Fruit fly (Drosophila melanogaster): ENCODE data around the gene CG6985.

CG6985 gene

dm6 chr3R:22751698-22752097 is 10.7 kb downstream of the CG6985 start (continued):
- no peak for TF ChIP-seq CG3995 (GFP tag; optimal IDR thresholded peaks at IDR 0.05)
- no peak for TF ChIP-seq Jarid2 (GFP tag; optimal IDR thresholded peaks at IDR 0.05)
- TF ChIP-seq Doc2 (GFP tag; IDR thresholded peaks at IDR 0.05), result no peak
- no peak for TF ChIP-seq Meics (GFP tag; optimal IDR thresholded peaks at IDR 0.05)
- TF ChIP-seq CG4404 (GFP tag; IDR thresholded peaks at IDR 0.05), result no peak
- no peak for TF ChIP-seq stc (GFP tag; IDR thresholded peaks at IDR 0.05)
- TF ChIP-seq Dp (GFP tag; optimal IDR thresholded peaks at IDR 0.05), result no peak
- no peak for TF ChIP-seq CG1832 (GFP tag; optimal IDR thresholded peaks at IDR 0.05)
- peak; percentile 65 for TF ChIP-seq sd (tag; optimal IDR thresholded peaks at IDR 0.05)
- peak; percentile 95 for TF ChIP-seq Blimp-1 (GFP tag; optimal IDR thresholded peaks at IDR 0.05)
- TF ChIP-seq Scr (GFP tag; IDR thresholded peaks at IDR 0.05; ENCODE audit: partially characterized antibody), result no peak
- no peak for TF ChIP-seq pfk (GFP tag; optimal IDR thresholded peaks at IDR 0.05)
- 0 out of 2 replicates have a peak, but pooled peaks have one; percentile 34 for TF ChIP-seq chm (GFP tag; IDR thresholded peaks at IDR 0.05)
- no peak for TF ChIP-seq H2.0 (GFP tag; IDR thresholded peaks at IDR 0.05)
- no peak for TF ChIP-seq fd64A (GFP tag; optimal IDR thresholded peaks at IDR 0.05)
- no peak for TF ChIP-seq D19B (GFP tag; optimal IDR thresholded peaks at IDR 0.05)
- peak; percentile 29 for TF ChIP-seq sqz (GFP tag; optimal IDR thresholded peaks at IDR 0.05)
- peak; percentile 2 for TF ChIP-seq CG15601 (tag; optimal IDR thresholded peaks at IDR 0.05)
- TF ChIP-seq phol (tag; optimal IDR thresholded peaks at IDR 0.05), result no peak
- no peak for TF ChIP-seq caup (GFP tag; optimal IDR thresholded peaks at IDR 0.05; ENCODE audit: severe bottlenecking)
- TF ChIP-seq knrl (GFP tag; IDR thresholded peaks at IDR 0.05; ENCODE audit: partially characterized antibody), result no peak
- no peak for TF ChIP-seq vnd (GFP tag; IDR thresholded peaks at IDR 0.05; ENCODE audit: partially characterized antibody)
- TF ChIP-seq CG6683 (GFP tag; optimal IDR thresholded peaks at IDR 0.05), result no peak
- TF ChIP-seq Kr (GFP tag; optimal IDR thresholded peaks at IDR 0.05), result no peak
- TF ChIP-seq Awh (GFP tag; IDR thresholded peaks at IDR 0.05), result peak; percentile 65; the same call in 1 of the 2 replicates
- TF ChIP-seq CG2199 (GFP tag; IDR thresholded peaks at IDR 0.05), result 0 out of 3 replicates have a peak, but pooled peaks have one; percentile 22
- TF ChIP-seq Med (GFP tag), result peak; percentile 20
- TF ChIP-seq Hmr (GFP tag; optimal IDR thresholded peaks at IDR 0.05), result no peak
- peak; percentile 18 for TF ChIP-seq oc (tag; optimal IDR thresholded peaks at IDR 0.05)
- TF ChIP-seq CG15696 (tag; optimal IDR thresholded peaks at IDR 0.05), result no peak
- TF ChIP-seq D (optimal IDR thresholded peaks at IDR 0.05), result no peak
- TF ChIP-seq D (GFP tag; optimal IDR thresholded peaks at IDR 0.05), result no peak
- no peak for TF ChIP-seq Ravus (GFP tag; IDR thresholded peaks at IDR 0.05)
- TF ChIP-seq C15 (GFP tag; IDR thresholded peaks at IDR 0.05), result no peak
- TF ChIP-seq CG4730 (GFP tag; IDR thresholded peaks at IDR 0.05), result no peak
- no peak for TF ChIP-seq CG7786 (GFP tag; optimal IDR thresholded peaks at IDR 0.05)
- TF ChIP-seq Camta (GFP tag; optimal IDR thresholded peaks at IDR 0.05), result no peak
- no peak for TF ChIP-seq CG10267 (tag; optimal IDR thresholded peaks at IDR 0.05)
- TF ChIP-seq lilli (GFP tag; optimal IDR thresholded peaks at IDR 0.05), result no peak
- TF ChIP-seq az2 (GFP tag; optimal IDR thresholded peaks at IDR 0.05), result no peak
- TF ChIP-seq CG10274 (GFP tag; optimal IDR thresholded peaks at IDR 0.05), result no peak
- TF ChIP-seq CG17912 (GFP tag; optimal IDR thresholded peaks at IDR 0.05), result no peak
- TF ChIP-seq croc (GFP tag; conservative IDR thresholded peaks at IDR 0.05), result no peak
- TF ChIP-seq emc (GFP tag; optimal IDR thresholded peaks at IDR 0.05), result no peak
- no peak for TF ChIP-seq CG8290 (GFP tag; optimal IDR thresholded peaks at IDR 0.05)
- TF ChIP-seq CG8290 (tag; optimal IDR thresholded peaks at IDR 0.05), result no peak
- no peak for TF ChIP-seq tio (GFP tag; optimal IDR thresholded peaks at IDR 0.05)
- TF ChIP-seq CG7372 (GFP tag; IDR thresholded peaks at IDR 0.05), result no peak
- no peak for TF ChIP-seq ap (GFP tag; IDR thresholded peaks at IDR 0.05)
- no peak for TF ChIP-seq MTF-1 (GFP tag; optimal IDR thresholded peaks at IDR 0.05; ENCODE audit: borderline replicate concordance)
- TF ChIP-seq Opbp (GFP tag; IDR thresholded peaks at IDR 0.05; ENCODE audit: partially characterized antibody), result peak; percentile 20; the same call in 1 of the 3 replicates
